Worm (Caenorhabditis elegans) whole organism, late embryonic: Measurements from ENCODE around the gene F35E8.10.
"Not testable (repeated sequence)": the region's sequence is repeated elsewhere in the genome, so short reads cannot be mapped to it uniquely, and the experiment has no call there.

Experiments
- C38D4.7 ChIP-seq: fragments of 200-800 bp; sonication (Bioruptor generic); optimal IDR thresholded peaks from 2 replicates; lab custom pipeline; 2018; ENCODE audit warnings: mild to moderate bottlenecking, missing genetic modification characterization, moderate library complexity, missing compliant biosample characterization
- F13H6.1 ChIP-seq: sonication (generic microtip); optimal IDR thresholded peaks from 2 replicates; lab custom pipeline; 2016; ENCODE audit warnings: missing genetic modification characterization, missing compliant biosample characterization
- ama-1 ChIP-seq: fragments of 150-350 bp; optimal IDR thresholded peaks from 2 replicates; lab custom pipeline; 2014
- ceh-18 ChIP-seq: sonication (generic microtip); optimal IDR thresholded peaks from 2 replicates; lab custom pipeline; 2016; ENCODE audit warnings: missing genetic modification characterization, missing compliant biosample characterization
- ceh-24 ChIP-seq: sonication (generic microtip); optimal IDR thresholded peaks from 2 replicates; lab custom pipeline; 2016; ENCODE audit warnings: mild to moderate bottlenecking, missing genetic modification characterization, missing compliant biosample characterization
- ceh-30 ChIP-seq: fragments of 150-350 bp; optimal IDR thresholded peaks from 2 replicates; lab custom pipeline; 2014; ENCODE audit warnings: missing biosample characterization, missing genetic modification characterization
- ceh-31 ChIP-seq: sonication (generic microtip); optimal IDR thresholded peaks from 2 replicates; lab custom pipeline; 2016; ENCODE audit warnings: missing genetic modification characterization, missing compliant biosample characterization
- ceh-45 ChIP-seq: fragments of 200-800 bp; sonication (Bioruptor generic); IDR thresholded peaks from 2 replicates; pipeline ENCODE4 v1.3.6; 2022; ENCODE audit warnings: missing genetic modification reagents, missing genetic modification characterization, missing compliant biosample characterization
- ceh-6 ChIP-seq: fragments of 200-800 bp; sonication (Bioruptor generic); optimal IDR thresholded peaks from 2 replicates; lab custom pipeline; 2018; ENCODE audit warnings: mild to moderate bottlenecking, missing genetic modification characterization, missing compliant biosample characterization
- ceh-9 ChIP-seq: sonication (generic microtip); optimal IDR thresholded peaks from 2 replicates; lab custom pipeline; 2016; ENCODE audit warnings: mild to moderate bottlenecking, missing genetic modification characterization, inconsistent platforms, missing compliant biosample characterization
- dmd-4 ChIP-seq: sonication (generic microtip); optimal IDR thresholded peaks from 2 replicates; lab custom pipeline; 2016; ENCODE audit warnings: borderline replicate concordance, missing genetic modification characterization, missing compliant biosample characterization
- elt-2 ChIP-seq: sonication (generic microtip); optimal IDR thresholded peaks from 2 replicates; lab custom pipeline; 2016; ENCODE audit warnings: missing genetic modification reagents, missing genetic modification characterization, missing compliant biosample characterization
- elt-4 ChIP-seq: sonication (generic microtip); optimal IDR thresholded peaks from 2 replicates; lab custom pipeline; 2016; ENCODE audit warnings: missing genetic modification characterization, missing compliant biosample characterization
- eyg-1 ChIP-seq: sonication (generic microtip); optimal IDR thresholded peaks from 2 replicates; lab custom pipeline; 2016; ENCODE audit warnings: missing genotype, missing genetic modification characterization, missing compliant biosample characterization
- gmeb-2 ChIP-seq: sonication (generic microtip); optimal IDR thresholded peaks from 2 replicates; lab custom pipeline; 2016; ENCODE audit warnings: missing genetic modification characterization, inconsistent platforms, missing compliant biosample characterization
- hlh-15 ChIP-seq: sonication (generic microtip); optimal IDR thresholded peaks from 2 replicates; lab custom pipeline; 2016; ENCODE audit warnings: missing genetic modification characterization, missing compliant biosample characterization
- hlh-30 ChIP-seq: sonication (generic microtip); optimal IDR thresholded peaks from 2 replicates; lab custom pipeline; 2017; ENCODE audit warnings: antibody characterized with exemption, missing genetic modification characterization, missing compliant biosample characterization; ENCODE audit not compliant: insufficient read depth
- hlh-6 ChIP-seq: sonication (generic microtip); optimal IDR thresholded peaks from 2 replicates; lab custom pipeline; 2016; ENCODE audit warnings: missing genotype, missing genetic modification characterization, missing compliant biosample characterization
- madf-2 ChIP-seq: sonication (generic microtip); optimal IDR thresholded peaks from 2 replicates; lab custom pipeline; 2017; ENCODE audit warnings: missing genetic modification characterization, missing compliant biosample characterization
- nfya-1 ChIP-seq: sonication (generic microtip); optimal IDR thresholded peaks from 2 replicates; lab custom pipeline; 2017; ENCODE audit warnings: missing genetic modification characterization, mild to moderate bottlenecking, missing compliant biosample characterization, antibody characterized with exemption, moderate library complexity
- pag-3 ChIP-seq: sonication (generic microtip); optimal IDR thresholded peaks from 2 replicates; lab custom pipeline; 2016; ENCODE audit warnings: missing compliant biosample characterization, missing genetic modification characterization, borderline replicate concordance
- pax-1 ChIP-seq: fragments of 150-350 bp; optimal IDR thresholded peaks from 2 replicates; lab custom pipeline; 2014; ENCODE audit warnings: missing biosample characterization, missing genetic modification characterization
- pha-2 ChIP-seq: sonication (generic microtip); optimal IDR thresholded peaks from 2 replicates; lab custom pipeline; 2017; ENCODE audit warnings: mild to moderate bottlenecking, missing genetic modification characterization, missing compliant biosample characterization
- pha-4 ChIP-seq: fragments of 150-350 bp; optimal IDR thresholded peaks from 2 replicates; lab custom pipeline; 2018; ENCODE audit warnings: missing biosample characterization, missing genetic modification reagents, missing genetic modification characterization
- pros-1 ChIP-seq: fragments of 150-350 bp; optimal IDR thresholded peaks from 2 replicates; lab custom pipeline; 2014; ENCODE audit warnings: missing biosample characterization, missing genetic modification reagents, missing genetic modification characterization
- ref-2 ChIP-seq: sonication (generic microtip); optimal IDR thresholded peaks from 2 replicates; lab custom pipeline; 2016; ENCODE audit warnings: missing genetic modification characterization, missing compliant biosample characterization
- sdc-2 ChIP-seq: sonication (generic microtip); optimal IDR thresholded peaks from 2 replicates; lab custom pipeline; 2016; ENCODE audit warnings: missing genotype, missing genetic modification characterization, missing compliant biosample characterization
- sox-2 ChIP-seq: fragments of 200-800 bp; sonication (Bioruptor generic); IDR thresholded peaks from 2 replicates; pipeline ENCODE4 v1.3.6; 2022; ENCODE audit warnings: missing genetic modification reagents, missing genetic modification characterization, missing compliant biosample characterization
- syd-9 ChIP-seq: sonication (generic microtip); optimal IDR thresholded peaks from 2 replicates; lab custom pipeline; 2016; ENCODE audit warnings: mild to moderate bottlenecking, missing genetic modification characterization, moderate library complexity, missing compliant biosample characterization
- ttx-3 ChIP-seq: sonication (generic microtip); optimal IDR thresholded peaks from 2 replicates; lab custom pipeline; 2016; ENCODE audit warnings: missing genetic modification reagents, missing genetic modification characterization, missing compliant biosample characterization
- unc-42 ChIP-seq: sonication (generic microtip); optimal IDR thresholded peaks from 2 replicates; lab custom pipeline; 2016; ENCODE audit warnings: missing genotype, missing genetic modification characterization, missing compliant biosample characterization
- unc-55 ChIP-seq: sonication (generic microtip); optimal IDR thresholded peaks from 2 replicates; lab custom pipeline; 2017; ENCODE audit warnings: missing biosample characterization, missing genetic modification reagents, missing genetic modification characterization

The F35E8.10 gene

ce11 chrV:15914774-15915173 is 5.4 kb downstream of the F35E8.10 start:
- TF ChIP-seq hlh-15 (tag; lab: Kevin White, UChicago) = no peak
- TF ChIP-seq pros-1 (tag; lab: Kevin White, UChicago) = no peak
- no peak for TF ChIP-seq ref-2 (tag; lab: Kevin White, UChicago)
- TF ChIP-seq pag-3 = no peak
- no peak for TF ChIP-seq dmd-4

ce11 chrV:15913714-15914113 is 6.5 kb downstream of the F35E8.10 start, which contains the start of gene F35E8.7:
Gene F35E8.7 (plus strand): TSS chrV:15914014.
- TF ChIP-seq ceh-24 (tag; lab: Kevin White, UChicago) = no peak

ce11 chrV:15912677-15913076 is 7.5 kb downstream of the F35E8.10 start:
- TF ChIP-seq sox-2 (GFP tag; lab: Robert Waterston, UW) (no peak), hlh-30 (tag; lab: Kevin White, UChicago) (no peak), eyg-1 (tag; lab: Kevin White, UChicago) (no peak), elt-2 (no peak), C38D4.7 (no peak), pha-2 (tag; lab: Kevin White, UChicago) (no peak), ceh-31 (tag; lab: Kevin White, UChicago) (no peak), pax-1 (tag; lab: Kevin White, UChicago) (no peak), F13H6.1 (tag; lab: Kevin White, UChicago) (no peak), ama-1 (lab: Kevin White, UChicago) (no peak)

ce11 chrV:15911848-15912247 is 8.3 kb downstream of the F35E8.10 start, which contains the start of gene F35E8.6:
Gene F35E8.6 (plus strand): TSS chrV:15912148.
- TF ChIP-seq ceh-9 (no peak), gmeb-2 (tag; lab: Kevin White, UChicago) (no peak), elt-4 (no peak), syd-9 (tag; lab: Kevin White, UChicago) (no peak), hlh-6 (no peak), ttx-3 (tag; lab: Kevin White, UChicago) (no peak), ceh-18 (tag; lab: Kevin White, UChicago) (no peak), nfya-1 (tag; lab: Kevin White, UChicago) (no peak)

ce11 chrV:15905530-15905929 is 14.6 kb downstream of the F35E8.10 start, which contains the start of the genes F35E8.1 and F35E8.2:
Gene F35E8.1 (minus strand): TSS chrV:15905630.
Gene F35E8.2 (plus strand): TSS chrV:15905661.
- TF ChIP-seq pag-3; ama-1 (lab: Kevin White, UChicago); unc-55 (GFP tag; lab: Kevin White, UChicago): not testable (repeated sequence)

- TF ChIP-seq ceh-24 (tag; lab: Kevin White, UChicago) (no peak), sdc-2 (tag; lab: Kevin White, UChicago) (no peak), ceh-45 (GFP tag; lab: Robert Waterston, UW) (no peak), pha-4 (tag; lab: Kevin White, UChicago) (no peak), pha-2 (tag; lab: Kevin White, UChicago) (no peak), unc-42 (tag; lab: Kevin White, UChicago) (no peak), syd-9 (tag; lab: Kevin White, UChicago) (no peak), ceh-6 (GFP tag; lab: Kevin White, UChicago) (no peak), hlh-30 (tag; lab: Kevin White, UChicago) (no peak), unc-55 (GFP tag; lab: Kevin White, UChicago) (no peak), ceh-30 (tag; lab: Kevin White, UChicago) (no peak), madf-2 (no peak)
- TF ChIP-seq, all 69 proteins: peak for 0
These were observed 19.6 kb downstream of the F35E8.10 start for ce11 chrV:15900564-15900963.
